Worm (Caenorhabditis elegans) whole organism, midembryonic: Measurements from ENCODE around the gene dlc-1.

ENCODE experiments used
- flt-1 ChIP-seq: fragments of 200-800 bp; sonication (Bioruptor generic); IDR thresholded peaks from 2 replicates; pipeline ENCODE4 v1.3.6; 2022; ENCODE audit warnings: missing genetic modification characterization, missing compliant biosample characterization
- klf-2 ChIP-seq: fragments of 200-800 bp; sonication (Bioruptor generic); conservative IDR thresholded peaks from 2 replicates; pipeline ENCODE4 v1.3.6; 2022; ENCODE audit warnings: missing genetic modification reagents, missing genetic modification characterization, missing compliant biosample characterization
- ztf-29 ChIP-seq: fragments of 200-800 bp; sonication (Bioruptor generic); IDR thresholded peaks from 2 replicates; pipeline ENCODE4 v1.3.6; 2022; ENCODE audit warnings: missing genetic modification reagents, missing genetic modification characterization, missing compliant biosample characterization

- TF ChIP-seq flt-1 (no peak), ztf-29 (GFP tag; lab: Robert Waterston, UW) (no peak), klf-2 (GFP tag; lab: Robert Waterston, UW) (no peak)
Measured at ce11 chrIII:6498176-6498575, 34.6 kb upstream of the dlc-1 start, which contains the start of gene sdz-15.
